Worm (Caenorhabditis elegans) whole organism, late embryonic: ENCODE data around the gene rgef-1.

Experiments
- ahr-1 ChIP-seq: sonication (generic microtip); optimal IDR thresholded peaks from 2 replicates; lab custom pipeline; 2016; ENCODE audit warnings: missing genetic modification characterization, missing compliant biosample characterization
- ceh-22 ChIP-seq: sonication (generic microtip); optimal IDR thresholded peaks from 2 replicates; lab custom pipeline; 2017; ENCODE audit warnings: missing biosample characterization, missing genetic modification characterization
- ceh-9 ChIP-seq: sonication (generic microtip); optimal IDR thresholded peaks from 2 replicates; lab custom pipeline; 2016; ENCODE audit warnings: mild to moderate bottlenecking, missing genetic modification characterization, inconsistent platforms, missing compliant biosample characterization
- che-1 ChIP-seq: sonication (generic microtip); optimal IDR thresholded peaks from 2 replicates; lab custom pipeline; 2016; ENCODE audit warnings: mild to moderate bottlenecking, missing genetic modification characterization, missing compliant biosample characterization
- elt-4 ChIP-seq: sonication (generic microtip); optimal IDR thresholded peaks from 2 replicates; lab custom pipeline; 2016; ENCODE audit warnings: missing genetic modification characterization, missing compliant biosample characterization
- fkh-10 ChIP-seq: fragments of 150-350 bp; optimal IDR thresholded peaks from 2 replicates; lab custom pipeline; 2014; ENCODE audit warnings: missing biosample characterization, missing genetic modification reagents, missing genetic modification characterization
- fkh-6 ChIP-seq: sonication (generic microtip); optimal IDR thresholded peaks from 2 replicates; lab custom pipeline; 2016; ENCODE audit warnings: missing genetic modification characterization, missing compliant biosample characterization
- hlh-6 ChIP-seq: sonication (generic microtip); optimal IDR thresholded peaks from 2 replicates; lab custom pipeline; 2016; ENCODE audit warnings: missing genotype, missing genetic modification characterization, missing compliant biosample characterization
- nhr-11 ChIP-seq: fragments of 150-350 bp; optimal IDR thresholded peaks from 2 replicates; lab custom pipeline; 2014; ENCODE audit warnings: missing biosample characterization, missing genetic modification characterization
- pha-2 ChIP-seq: sonication (generic microtip); optimal IDR thresholded peaks from 2 replicates; lab custom pipeline; 2017; ENCODE audit warnings: mild to moderate bottlenecking, missing genetic modification characterization, missing compliant biosample characterization
- unc-3 ChIP-seq, 2 experiments: fragments of 200-800 bp in 1 of 2; sonication (Bioruptor generic) in 1 of 2; sonication (generic microtip) in 1 of 2; conservative IDR thresholded peaks in 1 of 2; optimal IDR thresholded peaks in 1 of 2; 2 replicates each; pipeline versions ENCODE4 v1.3.6 to Lab custom; 2016 to 2022; ENCODE audit warnings: missing compliant biosample characterization in 2 of 2, missing genetic modification characterization in 2 of 2, missing genetic modification reagents in 1 of 2
- unc-55 ChIP-seq: sonication (generic microtip); optimal IDR thresholded peaks from 2 replicates; lab custom pipeline; 2017; ENCODE audit warnings: missing biosample characterization, missing genetic modification reagents, missing genetic modification characterization
- ztf-16 ChIP-seq: sonication (generic microtip); optimal IDR thresholded peaks from 2 replicates; lab custom pipeline; 2017; ENCODE audit warnings: missing genetic modification characterization, missing compliant biosample characterization

DNA sequence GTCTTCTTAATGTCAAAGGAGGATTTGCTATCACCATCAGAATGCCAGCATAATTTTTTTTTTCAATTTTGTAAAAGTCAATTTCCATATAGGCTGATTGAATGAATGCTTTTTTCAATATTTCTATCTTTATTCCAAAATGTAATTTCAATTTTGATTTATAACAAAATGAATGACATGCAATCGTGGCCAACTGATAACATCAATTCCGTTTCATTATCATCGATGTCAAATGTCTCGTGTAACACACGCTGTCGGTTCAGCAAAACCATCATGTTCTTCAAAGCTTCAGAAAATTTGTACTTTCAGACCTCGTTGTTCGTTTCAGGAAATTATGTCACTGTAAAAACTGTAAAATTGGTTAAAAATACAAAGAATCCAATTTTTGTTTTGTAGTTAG, 54.5 kb downstream of the rgef-1 start:
- TF ChIP-seq elt-4 (tag; lab: Kevin White, UChicago) (no peak), fkh-10 (GFP tag; lab: Kevin White, UChicago) (no peak), ceh-22 (tag; lab: Kevin White, UChicago) (no peak), ahr-1 (tag; lab: Kevin White, UChicago) (no peak), pha-2 (no peak), fkh-6 (no peak), ztf-16 (tag; lab: Kevin White, UChicago) (no peak), unc-55 (GFP tag; lab: Kevin White, UChicago) (no peak), ceh-9 (tag; lab: Kevin White, UChicago) (no peak), che-1 (tag; lab: Kevin White, UChicago) (no peak), hlh-6 (tag; lab: Kevin White, UChicago) (no peak), nhr-11 (tag; lab: Kevin White, UChicago) (no peak), unc-3 (GFP tag; conservative IDR thresholded peaks at IDR 0.05; lab: Robert Waterston, UW) (no peak), unc-3 (tag; optimal IDR thresholded peaks at IDR 0.05; lab: Kevin White, UChicago) (no peak)
